Worm (Caenorhabditis elegans): Measurements from ENCODE around the gene tkr-2.
"Not testable (repeated sequence)": the region's sequence is repeated elsewhere in the genome, so short reads cannot be mapped to it uniquely, and the experiment has no call there.

The tkr-2 gene

ce11 chrIV:6249591-6249990 is 47.7 kb downstream of the tkr-2 start, which contains the start of gene F58F9.1:
F58F9.1 (plus strand) TSS chrIV:6249841.
- TF ChIP-seq lin-39 (tag; optimal IDR thresholded peaks at IDR 0.05) (peak; percentile 36), ceh-28 (tag; optimal IDR thresholded peaks at IDR 0.05) (no peak), nfya-1 (tag; optimal IDR thresholded peaks at IDR 0.05; ENCODE audit: insufficient read depth) (peak; percentile 19)

ce11 chrIV:6253000-6253399 is 51.1 kb downstream of the tkr-2 start, which contains the start of gene T13A10.2:
T13A10.2 (plus strand) TSS chrIV:6253300.
- not testable (repeated sequence) for TF ChIP-seq fkh-2, hmg-11, mml-1 (tag; optimal IDR thresholded peaks at IDR 0.05)

- TF ChIP-seq ZK546.5 (tag; optimal IDR thresholded peaks at IDR 0.05) (no peak), nhr-77 (tag; optimal IDR thresholded peaks at IDR 0.05) (no peak), elt-1 (tag; optimal IDR thresholded peaks at IDR 0.05) (no peak), lsy-12 (tag; optimal IDR thresholded peaks at IDR 0.05) (no peak), pqm-1 (tag; optimal IDR thresholded peaks at IDR 0.05) (no peak), fkh-10 (GFP tag; optimal IDR thresholded peaks at IDR 0.05) (no peak), aly-2 (tag; optimal IDR thresholded peaks at IDR 0.05) (no peak), nfya-1 (tag; optimal IDR thresholded peaks at IDR 0.05; ENCODE audit: insufficient read depth) (no peak), elt-3 (tag; optimal IDR thresholded peaks at IDR 0.05) (no peak), nhr-67 (tag; optimal IDR thresholded peaks at IDR 0.05) (no peak), eor-1 (tag; optimal IDR thresholded peaks at IDR 0.05) (no peak), hmg-11 (tag; optimal IDR thresholded peaks at IDR 0.05) (no peak), ceh-16 (tag; optimal IDR thresholded peaks at IDR 0.05) (no peak), nhr-237 (tag; optimal IDR thresholded peaks at IDR 0.05) (no peak), ceh-9 (tag; optimal IDR thresholded peaks at IDR 0.05) (no peak), mdl-1 (tag; optimal IDR thresholded peaks at IDR 0.05) (no peak), fos-1 (tag; optimal IDR thresholded peaks at IDR 0.05) (no peak)
Measured at ce11 chrIV:6254635-6255034, 52.8 kb downstream of the tkr-2 start, which contains the start of gene T13A10.64. T13A10.64 (plus strand) TSS chrIV:6254935.
